Worm (Caenorhabditis elegans) whole organism, L2 larva: ENCODE measurements around the gene F53C3.6.

ENCODE experiments used
- alr-1 ChIP-seq: fragments of 150-350 bp; optimal IDR thresholded peaks from 2 replicates; lab custom pipeline; 2014; ENCODE audit warnings: missing biosample characterization, missing genetic modification characterization
- ama-1 ChIP-seq: fragments of 150-350 bp; optimal IDR thresholded peaks from 2 replicates; lab custom pipeline; 2018; ENCODE audit warnings: inconsistent platforms
- fos-1 ChIP-seq: fragments of 150-350 bp; optimal IDR thresholded peaks from 2 replicates; lab custom pipeline; 2014; ENCODE audit warnings: missing biosample characterization, missing genetic modification characterization
- lin-11 ChIP-seq: fragments of 150-350 bp; sonication (generic microtip); optimal IDR thresholded peaks from 2 replicates; lab custom pipeline; 2014; ENCODE audit warnings: missing biosample characterization, missing genetic modification characterization, inconsistent platforms, mixed read lengths
- lin-13 ChIP-seq: fragments of 150-350 bp; optimal IDR thresholded peaks from 2 replicates; lab custom pipeline; 2014; ENCODE audit warnings: missing biosample characterization, missing genetic modification reagents, missing genetic modification characterization
- mab-5 ChIP-seq: fragments of 150-350 bp; optimal IDR thresholded peaks from 2 replicates; lab custom pipeline; 2014; ENCODE audit warnings: missing biosample characterization, missing genetic modification characterization
- nhr-10 ChIP-seq: sonication (generic microtip); optimal IDR thresholded peaks from 2 replicates; lab custom pipeline; 2017; ENCODE audit warnings: missing biosample characterization, missing genetic modification characterization
- nhr-11 ChIP-seq: fragments of 150-350 bp; optimal IDR thresholded peaks from 2 replicates; lab custom pipeline; 2014; ENCODE audit warnings: missing biosample characterization, missing genetic modification characterization
- nhr-77 ChIP-seq: fragments of 150-350 bp; optimal IDR thresholded peaks from 2 replicates; lab custom pipeline; 2014; ENCODE audit warnings: missing biosample characterization, missing genetic modification characterization
- ztf-11 ChIP-seq: sonication (generic microtip); optimal IDR thresholded peaks from 2 replicates; lab custom pipeline; 2017; ENCODE audit warnings: missing biosample characterization, missing genetic modification characterization

DNA sequence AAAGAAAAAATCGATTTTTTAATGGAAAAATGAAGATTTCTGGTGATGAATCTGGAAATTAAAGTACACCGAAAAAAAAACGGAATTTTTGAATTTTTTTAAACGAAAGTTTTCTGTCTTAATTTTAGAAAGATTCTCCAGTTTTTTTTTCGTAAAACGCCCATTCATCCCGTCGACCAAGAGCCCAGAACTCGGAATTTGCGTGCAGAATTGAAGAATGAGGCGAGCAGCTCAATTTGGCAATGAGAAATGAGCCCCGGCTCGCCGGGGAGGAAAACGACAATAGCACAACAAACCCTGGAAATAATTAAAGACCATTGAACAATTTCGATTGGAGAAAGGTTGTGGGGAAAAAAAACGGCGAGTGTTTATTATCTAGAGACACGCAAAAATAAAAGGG lies 33.9 kb downstream of the F53C3.6 start:
- TF ChIP-seq ama-1 (lab: Kevin White, UChicago) (no peak), alr-1 (tag; lab: Kevin White, UChicago) (no peak), fos-1 (tag; lab: Kevin White, UChicago) (no peak), nhr-11 (tag; lab: Kevin White, UChicago) (no peak), nhr-10 (no peak), lin-13 (GFP tag; lab: Kevin White, UChicago) (no peak), mab-5 (no peak), lin-11 (no peak), ztf-11 (tag; lab: Kevin White, UChicago) (no peak), nhr-77 (no peak)
